Fruit fly (Drosophila melanogaster) whole organism, embryonic: Measurements from ENCODE around the gene IFT54.

ENCODE experiments used
- Abd-B ChIP-seq: fragments of 200-800 bp; sonication (Bioruptor generic); optimal IDR thresholded peaks from 2 replicates; lab custom pipeline; 2018; ENCODE audit warnings: missing biosample characterization, mild to moderate bottlenecking, missing genetic modification characterization, moderate library complexity
- C15 ChIP-seq: fragments of 200-800 bp; sonication (Bioruptor generic); IDR thresholded peaks from 3 replicates; pipeline ENCODE4 v1.3.6; 2022; ENCODE audit warnings: missing biosample characterization, missing genetic modification characterization
- CG10274 ChIP-seq: fragments of 200-800 bp; sonication (Bioruptor generic); optimal IDR thresholded peaks from 3 replicates; lab custom pipeline; 2017; ENCODE audit warnings: missing biosample characterization, mild to moderate bottlenecking, missing genetic modification characterization
- CG11696 ChIP-seq: fragments of 200-800 bp; sonication (Bioruptor generic); IDR thresholded peaks from 2 replicates; pipeline ENCODE4 v1.3.6; 2022; ENCODE audit warnings: missing biosample characterization, missing genetic modification characterization
- CG13624 ChIP-seq: fragments of 200-800 bp; sonication (Bioruptor generic); optimal IDR thresholded peaks from 2 replicates; lab custom pipeline; 2016; ENCODE audit warnings: missing biosample characterization, missing genetic modification characterization
- CG17829 ChIP-seq: fragments of 200-800 bp; optimal IDR thresholded peaks from 2 replicates; lab custom pipeline; 2019; ENCODE audit warnings: missing biosample characterization, mild to moderate bottlenecking, missing genetic modification characterization, moderate library complexity
- CG18764 ChIP-seq: fragments of 200-800 bp; sonication (Bioruptor generic); optimal IDR thresholded peaks from 3 replicates; lab custom pipeline; 2016; ENCODE audit warnings: missing biosample characterization, missing genetic modification characterization
- CG32767 ChIP-seq: fragments of 200-800 bp; sonication (Bioruptor generic); IDR thresholded peaks from 2 replicates; pipeline ENCODE4 v1.3.6; 2022; ENCODE audit warnings: missing biosample characterization, missing genetic modification characterization
- CG42726 ChIP-seq: fragments of 200-800 bp; sonication (Bioruptor generic); IDR thresholded peaks from 2 replicates; pipeline ENCODE4 v1.3.6; 2022; ENCODE audit warnings: missing biosample characterization, missing genetic modification characterization; ENCODE audit not compliant: partially characterized antibody
- CG4360 ChIP-seq: fragments of 200-800 bp; sonication (Bioruptor generic); IDR thresholded peaks from 2 replicates; pipeline ENCODE4 v1.3.6; 2022; ENCODE audit warnings: missing biosample characterization, missing genetic modification characterization
- CG43689 ChIP-seq: fragments of 200-800 bp; sonication (Bioruptor generic); IDR thresholded peaks from 2 replicates; pipeline ENCODE4 v1.3.6; 2022; ENCODE audit warnings: missing biosample characterization, missing genetic modification characterization
- CG4617 ChIP-seq: fragments of 200-800 bp; sonication (Bioruptor generic); optimal IDR thresholded peaks from 3 replicates; lab custom pipeline; 2016; ENCODE audit warnings: missing biosample characterization, missing genetic modification characterization, borderline replicate concordance
- CG6854 ChIP-seq: fragments of 200-800 bp; sonication (Bioruptor generic); optimal IDR thresholded peaks from 3 replicates; lab custom pipeline; 2017; ENCODE audit warnings: missing biosample characterization, mild to moderate bottlenecking, missing genetic modification characterization
- CG7357 ChIP-seq: fragments of 200-800 bp; sonication (Bioruptor generic); IDR thresholded peaks from 3 replicates; pipeline ENCODE4 v1.3.6; 2022; ENCODE audit warnings: missing biosample characterization, missing genetic modification characterization
- CG8290 ChIP-seq, 3 experiments: fragments of 200-800 bp; sonication (Bioruptor generic); optimal IDR thresholded peaks; 2 replicates each; lab custom pipeline; 2016 to 2019; ENCODE audit warnings: missing biosample characterization in 3 of 3, missing genetic modification characterization in 3 of 3, mild to moderate bottlenecking in 2 of 3, moderate library complexity in 1 of 3
- CG8359 ChIP-seq: fragments of 200-800 bp; sonication (Bioruptor generic); optimal IDR thresholded peaks from 2 replicates; lab custom pipeline; 2017; ENCODE audit warnings: missing biosample characterization, mild to moderate bottlenecking, missing genetic modification characterization, borderline replicate concordance
- CG8924 ChIP-seq: fragments of 200-800 bp; optimal IDR thresholded peaks from 3 replicates; lab custom pipeline; 2019; ENCODE audit warnings: missing biosample characterization, mild to moderate bottlenecking, missing genetic modification characterization, moderate library complexity
- CG8944 ChIP-seq: fragments of 200-800 bp; sonication (Bioruptor generic); optimal IDR thresholded peaks from 3 replicates; lab custom pipeline; 2016; ENCODE audit warnings: missing biosample characterization, missing genetic modification characterization
- CG9437 ChIP-seq: fragments of 200-800 bp; sonication (Bioruptor generic); optimal IDR thresholded peaks from 2 replicates; lab custom pipeline; 2018; ENCODE audit warnings: missing biosample characterization, mild to moderate bottlenecking, missing genetic modification characterization
- CG9876 ChIP-seq: fragments of 200-800 bp; sonication (Bioruptor generic); optimal IDR thresholded peaks from 2 replicates; lab custom pipeline; 2016; ENCODE audit warnings: missing biosample characterization, missing genetic modification characterization
- Doc2 ChIP-seq: fragments of 200-800 bp; sonication (Bioruptor generic); IDR thresholded peaks from 2 replicates; pipeline ENCODE4 v1.3.6; 2022; ENCODE audit warnings: missing biosample characterization, missing genetic modification characterization
- Dp ChIP-seq: fragments of 200-800 bp; sonication (Bioruptor generic); optimal IDR thresholded peaks from 2 replicates; lab custom pipeline; 2018; ENCODE audit warnings: missing biosample characterization, mild to moderate bottlenecking, missing genetic modification characterization, moderate library complexity
- Gsc ChIP-seq: fragments of 200-800 bp; sonication (Bioruptor generic); IDR thresholded peaks from 2 replicates; pipeline ENCODE4 v1.3.6; 2022; ENCODE audit warnings: missing biosample characterization, missing genetic modification characterization
- HmgZ ChIP-seq: fragments of 200-800 bp; sonication (Bioruptor generic); optimal IDR thresholded peaks from 2 replicates; lab custom pipeline; 2018; ENCODE audit warnings: missing biosample characterization, mild to moderate bottlenecking, missing genetic modification characterization
- Lpt ChIP-seq: fragments of >200 bp; optimal IDR thresholded peaks from 2 replicates; lab custom pipeline; 2018; ENCODE audit warnings: missing biosample characterization, missing genetic modification characterization
- Pdp1 ChIP-seq, 2 experiments: fragments of 200-800 bp; sonication (Bioruptor generic); optimal IDR thresholded peaks; 3 replicates each; lab custom pipeline; 2016; ENCODE audit warnings: missing biosample characterization in 2 of 2, missing genetic modification characterization in 2 of 2, mild to moderate bottlenecking in 1 of 2, moderate library complexity in 1 of 2
- Rfx ChIP-seq: fragments of 200-800 bp; sonication (Bioruptor generic); IDR thresholded peaks from 2 replicates; pipeline ENCODE4 v1.3.6; 2022; ENCODE audit warnings: missing biosample characterization, missing genetic modification characterization
- Sin3A ChIP-seq: fragments of >200 bp; optimal IDR thresholded peaks from 2 replicates; lab custom pipeline; 2018
- Stat92E ChIP-seq, 3 experiments: fragments of >200 bp in 2 of 3; fragments of 200-800 bp in 1 of 3; sonication (Bioruptor generic) in 1 of 3; optimal IDR thresholded peaks; 2 replicates each; lab custom pipeline; 2017 to 2019; ENCODE audit warnings: missing biosample characterization in 3 of 3, missing genetic modification characterization in 3 of 3, mild to moderate bottlenecking in 1 of 3, moderate library complexity in 1 of 3
- TFAM ChIP-seq: fragments of 200-800 bp; sonication (Bioruptor generic); optimal IDR thresholded peaks from 2 replicates; lab custom pipeline; 2017; ENCODE audit warnings: missing biosample characterization, missing genetic modification characterization, inconsistent platforms
- Trl ChIP-seq, 3 experiments: fragments of >200 bp in 2 of 3; fragments of 200-800 bp in 1 of 3; sonication (Bioruptor generic) in 1 of 3; optimal IDR thresholded peaks; 2 replicates in 1 of 3; 3 replicates in 2 of 3; lab custom pipeline; 2016 to 2017; ENCODE audit warnings: missing biosample characterization in 1 of 3, missing genetic modification characterization in 1 of 3
- amos ChIP-seq: fragments of 200-800 bp; sonication (Bioruptor generic); IDR thresholded peaks from 2 replicates; pipeline ENCODE4 v1.3.6; 2022; ENCODE audit warnings: missing biosample characterization, missing genetic modification characterization; ENCODE audit not compliant: partially characterized antibody
- ara ChIP-seq: fragments of 200-800 bp; sonication (Bioruptor generic); IDR thresholded peaks from 2 replicates; pipeline ENCODE4 v1.3.6; 2022; ENCODE audit warnings: missing biosample characterization, missing genetic modification characterization
- ato ChIP-seq: fragments of 200-800 bp; sonication (Bioruptor generic); IDR thresholded peaks from 2 replicates; pipeline ENCODE4 v1.3.6; 2022; ENCODE audit warnings: missing biosample characterization, missing genetic modification characterization; ENCODE audit not compliant: partially characterized antibody
- ftz-f1 ChIP-seq: fragments of 200-800 bp; sonication (Bioruptor generic); optimal IDR thresholded peaks from 2 replicates; lab custom pipeline; 2016; ENCODE audit warnings: missing biosample characterization, missing genetic modification characterization
- gsb-n ChIP-seq: fragments of 200-800 bp; sonication (Bioruptor generic); optimal IDR thresholded peaks from 3 replicates; lab custom pipeline; 2018; ENCODE audit warnings: missing biosample characterization, mild to moderate bottlenecking, missing genetic modification characterization
- hkb ChIP-seq, 2 experiments: fragments of 200-800 bp in 1 of 2; fragments of >200 bp in 1 of 2; sonication (Bioruptor generic) in 1 of 2; IDR thresholded peaks in 1 of 2; optimal IDR thresholded peaks in 1 of 2; 2 replicates each; pipeline versions ENCODE4 v1.3.6 to Lab custom; 2017 to 2022; ENCODE audit warnings: missing biosample characterization in 1 of 2, missing genetic modification characterization in 1 of 2
- inv ChIP-seq: fragments of 200-800 bp; sonication (Bioruptor generic); IDR thresholded peaks from 2 replicates; pipeline ENCODE4 v1.3.6; 2022; ENCODE audit warnings: missing biosample characterization, missing genetic modification characterization; ENCODE audit not compliant: partially characterized antibody
- kni ChIP-seq: fragments of 200-800 bp; sonication (Bioruptor generic); optimal IDR thresholded peaks from 3 replicates; lab custom pipeline; 2017; ENCODE audit warnings: mild to moderate bottlenecking, missing biosample characterization, missing genetic modification reagents, missing genetic modification characterization
- lmd ChIP-seq: fragments of 200-800 bp; sonication (Bioruptor generic); IDR thresholded peaks from 2 replicates; pipeline ENCODE4 v1.3.6; 2022; ENCODE audit warnings: missing biosample characterization, missing genetic modification characterization
- nerfin-2 ChIP-seq: fragments of 200-800 bp; sonication (Bioruptor generic); IDR thresholded peaks from 2 replicates; pipeline ENCODE4 v1.3.6; 2022; ENCODE audit warnings: missing biosample characterization, missing genetic modification characterization; ENCODE audit not compliant: partially characterized antibody
- ranshi ChIP-seq: fragments of 200-800 bp; sonication (Bioruptor generic); IDR thresholded peaks from 2 replicates; pipeline ENCODE4 v1.3.6; 2022; ENCODE audit warnings: missing biosample characterization, missing genetic modification characterization
- repo ChIP-seq: fragments of 200-800 bp; sonication (Bioruptor generic); optimal IDR thresholded peaks from 2 replicates; lab custom pipeline; 2016; ENCODE audit warnings: missing biosample characterization, missing genetic modification characterization
- ro ChIP-seq: fragments of 200-800 bp; sonication (Bioruptor generic); IDR thresholded peaks from 2 replicates; pipeline ENCODE4 v1.3.6; 2022; ENCODE audit warnings: missing biosample characterization, missing genetic modification characterization
- salm ChIP-seq: fragments of 200-800 bp; sonication (Bioruptor generic); optimal IDR thresholded peaks from 2 replicates; lab custom pipeline; 2018; ENCODE audit warnings: missing biosample characterization, mild to moderate bottlenecking, missing genetic modification characterization
- slbo ChIP-seq: fragments of 200-800 bp; sonication (Bioruptor generic); IDR thresholded peaks from 2 replicates; pipeline ENCODE4 v1.3.6; 2022; ENCODE audit warnings: missing biosample characterization, missing genetic modification characterization
- slp2 ChIP-seq: fragments of 200-800 bp; sonication (Bioruptor generic); optimal IDR thresholded peaks from 2 replicates; lab custom pipeline; 2016; ENCODE audit warnings: missing biosample characterization, missing genetic modification characterization
- sna ChIP-seq: fragments of 200-800 bp; sonication (Bioruptor generic); IDR thresholded peaks from 2 replicates; pipeline ENCODE4 v1.3.6; 2022; ENCODE audit warnings: missing biosample characterization, missing genetic modification characterization; ENCODE audit not compliant: partially characterized antibody
- z ChIP-seq: fragments of 200-800 bp; sonication (Bioruptor generic); IDR thresholded peaks from 3 replicates; pipeline ENCODE4 v1.3.6; 2022; ENCODE audit warnings: missing biosample characterization, missing genetic modification characterization

Gene IFT54

dm6 chr3R:14283042-14283626 lies 19.1 kb upstream of the IFT54 start (continued):
- TF ChIP-seq HmgZ (tag; lab: Kevin White, UChicago) (peak; percentile 4), slp2 (no peak), Doc2 (no peak), CG17829 (tag; lab: Kevin White, UChicago) (no peak), CG4360 (GFP tag; lab: Robert Waterston, UW) (no peak), CG8359 (GFP tag; lab: Kevin White, UChicago) (no peak), CG43689 (GFP tag; lab: Robert Waterston, UW) (no peak), hkb (optimal IDR thresholded peaks at IDR 0.05; lab: Kevin White, UChicago) (no peak), hkb (GFP tag; IDR thresholded peaks at IDR 0.05; lab: Robert Waterston, UW) (no peak), CG18764 (no peak), Rfx (GFP tag; lab: Robert Waterston, UW) (no peak), Abd-B (GFP tag; lab: Kevin White, UChicago) (peak; percentile 41), repo (GFP tag; lab: Kevin White, UChicago) (no peak), CG6854 (GFP tag; lab: Kevin White, UChicago) (no peak), kni (GFP tag; lab: Kevin White, UChicago) (no peak), Pdp1 (GFP tag; optimal IDR thresholded peaks at IDR 0.05; lab: Kevin White, UChicago) (peak in 1 of 2 experiments; percentile 30), inv (GFP tag; lab: Robert Waterston, UW) (no peak), ranshi (GFP tag; lab: Robert Waterston, UW) (no peak), sna (no peak), CG8290 (GFP tag; optimal IDR thresholded peaks at IDR 0.05; lab: Kevin White, UChicago) (no peak), CG8290 (tag; optimal IDR thresholded peaks at IDR 0.05; lab: Kevin White, UChicago) (peak in 1 of 2 experiments; percentile 71), salm (tag; lab: Kevin White, UChicago) (no peak), Gsc (GFP tag; lab: Robert Waterston, UW) (no peak), CG4617 (GFP tag; lab: Kevin White, UChicago) (no peak), slbo (no peak), nerfin-2 (GFP tag; lab: Robert Waterston, UW) (no peak), C15 (GFP tag; lab: Robert Waterston, UW) (no peak), CG11696 (no peak), lmd (GFP tag; lab: Robert Waterston, UW) (no peak), ro (GFP tag; lab: Robert Waterston, UW) (no peak), Stat92E (GFP tag; optimal IDR thresholded peaks at IDR 0.05; lab: Kevin White, UChicago) (no peak), CG9437 (no peak), Trl (optimal IDR thresholded peaks at IDR 0.05; lab: Kevin White, UChicago) (peak in 1 of 2 experiments; percentile 46), Trl (GFP tag; optimal IDR thresholded peaks at IDR 0.05; lab: Kevin White, UChicago) (no peak), ato (GFP tag; lab: Robert Waterston, UW) (no peak), CG7357 (GFP tag; lab: Robert Waterston, UW) (no peak), CG32767 (GFP tag; lab: Robert Waterston, UW) (no peak), z (GFP tag; lab: Robert Waterston, UW) (no peak), Sin3A (lab: Kevin White, UChicago) (no peak), CG8924 (tag; lab: Kevin White, UChicago) (peak; percentile 18), Lpt (GFP tag; lab: Kevin White, UChicago) (no peak), ftz-f1 (GFP tag; lab: Kevin White, UChicago) (no peak), amos (GFP tag; lab: Robert Waterston, UW) (no peak), CG9876 (GFP tag; lab: Kevin White, UChicago) (no peak), CG10274 (GFP tag; lab: Kevin White, UChicago) (no peak), CG42726 (GFP tag; lab: Robert Waterston, UW) (no peak), ara (GFP tag; lab: Robert Waterston, UW) (no peak), CG13624 (peak; percentile 54), Dp (GFP tag; lab: Kevin White, UChicago) (no peak), gsb-n (tag; lab: Kevin White, UChicago) (no peak), TFAM (no peak), CG8944 (GFP tag; lab: Kevin White, UChicago) (peak; percentile 31)
